Worm (Caenorhabditis elegans): ENCODE results near the gene Y38A10A.2.

Gene Y38A10A.2

DNA sequence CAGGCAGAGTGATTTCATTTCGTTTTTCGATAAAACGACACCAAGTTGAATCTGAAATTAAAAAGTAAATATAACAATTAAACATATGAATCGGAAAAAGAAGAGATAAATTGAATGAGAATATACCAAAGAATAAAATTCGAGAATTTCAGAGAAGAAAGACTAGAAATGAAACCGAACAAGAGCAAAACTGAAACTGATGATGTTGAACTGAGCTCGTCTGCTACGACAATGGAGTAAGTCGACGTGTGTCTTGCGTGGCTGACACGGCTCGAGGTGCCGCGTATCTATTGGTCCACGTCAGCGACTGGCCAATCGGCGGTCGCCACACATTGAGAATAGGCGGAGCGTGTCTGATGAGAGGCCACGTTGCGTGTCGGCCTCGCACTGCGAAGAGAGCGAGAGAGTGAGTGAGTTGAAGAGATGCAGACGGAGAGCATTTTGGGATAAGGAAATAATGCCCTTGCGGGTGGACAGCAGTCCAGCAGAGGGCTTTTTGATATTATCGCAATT lies 37.3 kb upstream of the Y38A10A.2 start, which contains the start of gene crt-1 (continued):
- no peak for TF ChIP-seq pag-3 (tag; optimal IDR thresholded peaks at IDR 0.05; ENCODE audit: borderline replicate concordance, insufficient read depth)
- TF ChIP-seq ceh-63 (GFP tag; optimal IDR thresholded peaks at IDR 0.05) = no peak
- peak; percentile 63 for TF ChIP-seq C04F5.9 (tag; optimal IDR thresholded peaks at IDR 0.05)
- TF ChIP-seq fkh-4 (tag; optimal IDR thresholded peaks at IDR 0.05; ENCODE audit: borderline replicate concordance) = peak; percentile 66
- TF ChIP-seq elt-2 (tag; optimal IDR thresholded peaks at IDR 0.05) = peak; percentile 93
- no peak for TF ChIP-seq hlh-17 (GFP tag; optimal IDR thresholded peaks at IDR 0.05; ENCODE audit: borderline replicate concordance)
- TF ChIP-seq rnt-1 (tag; optimal IDR thresholded peaks at IDR 0.05) = peak; percentile 94
- no peak for TF ChIP-seq pqm-1 (tag; optimal IDR thresholded peaks at IDR 0.05)
- TF ChIP-seq ztf-4 (tag; optimal IDR thresholded peaks at IDR 0.05) = peak; percentile 42
- peak; percentile 97 for TF ChIP-seq nhr-20 (tag; optimal IDR thresholded peaks at IDR 0.05)
- peak; percentile 60 to 96 for TF ChIP-seq mdl-1 (tag; optimal IDR thresholded peaks at IDR 0.05)
- TF ChIP-seq nhr-12 (tag; optimal IDR thresholded peaks at IDR 0.05) = no peak
- no peak for TF ChIP-seq ets-5 (GFP tag; IDR thresholded peaks at IDR 0.05)
- TF ChIP-seq sup-37 (GFP tag; optimal IDR thresholded peaks at IDR 0.05) = peak; percentile 95
- peak in 1 of 2 experiments; percentile 93 for TF ChIP-seq ztf-11 (tag; optimal IDR thresholded peaks at IDR 0.05)
- peak; percentile 94 for TF ChIP-seq nhr-90 (tag; optimal IDR thresholded peaks at IDR 0.05; ENCODE audit: poor library complexity)
- peak; percentile 76 to 92 (median 89) for TF ChIP-seq ceh-82 (tag; optimal IDR thresholded peaks at IDR 0.05)
- peak; percentile 72 for TF ChIP-seq fos-1 (tag; optimal IDR thresholded peaks at IDR 0.05)
- peak; percentile 74 for TF ChIP-seq fkh-10 (GFP tag; optimal IDR thresholded peaks at IDR 0.05)
- peak; percentile 79 for TF ChIP-seq C16A3.4 (tag; optimal IDR thresholded peaks at IDR 0.05)
- peak; percentile 80 for TF ChIP-seq irx-1 (tag; optimal IDR thresholded peaks at IDR 0.05)
- TF ChIP-seq lin-35 (GFP tag; optimal IDR thresholded peaks at IDR 0.05) = peak; percentile 88
- TF ChIP-seq tbx-2 (tag; optimal IDR thresholded peaks at IDR 0.05) = peak; percentile 96
- no peak for TF ChIP-seq unc-30 (tag; optimal IDR thresholded peaks at IDR 0.05)
- TF ChIP-seq unc-98 (GFP tag; IDR thresholded peaks at IDR 0.05) = no peak
- TF ChIP-seq sox-4 (tag; optimal IDR thresholded peaks at IDR 0.05) = peak; percentile 80
- TF ChIP-seq lin-13 (GFP tag; optimal IDR thresholded peaks at IDR 0.05) = peak; percentile 95
- TF ChIP-seq lin-15B (tag; optimal IDR thresholded peaks at IDR 0.05) = peak; percentile 89
- no peak for TF ChIP-seq hlh-4 (tag; optimal IDR thresholded peaks at IDR 0.05)
- TF ChIP-seq swsn-7 (tag; optimal IDR thresholded peaks at IDR 0.05) = peak; percentile 96

DNA sequence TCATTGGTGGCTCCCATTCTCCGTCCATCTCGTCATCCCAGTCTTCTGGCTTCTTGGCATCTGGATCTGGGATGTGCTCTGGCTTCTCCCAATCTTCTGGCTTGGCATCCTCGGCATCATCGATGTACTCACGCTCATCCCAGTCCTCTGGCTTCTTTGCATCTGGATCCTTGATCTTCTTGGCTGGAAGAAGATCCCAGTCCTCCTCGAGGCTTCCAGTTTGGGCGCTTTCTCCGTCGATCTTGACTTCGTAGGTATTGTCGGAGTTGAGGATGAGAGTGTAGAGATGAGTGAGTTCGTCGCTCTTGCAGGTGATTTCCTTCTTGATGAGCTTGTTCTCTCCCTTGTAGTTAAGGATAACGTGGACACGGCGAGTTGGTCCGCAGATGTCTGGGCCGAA lies 36.4 kb upstream of the Y38A10A.2 start:
- TF ChIP-seq alr-1 (tag; optimal IDR thresholded peaks at IDR 0.05; ENCODE audit: borderline replicate concordance) (peak; percentile 60), aly-2 (tag; optimal IDR thresholded peaks at IDR 0.05) (no peak), nhr-90 (tag; optimal IDR thresholded peaks at IDR 0.05; ENCODE audit: poor library complexity) (no peak), unc-86 (tag; optimal IDR thresholded peaks at IDR 0.05) (no peak), zip-4 (GFP tag; optimal IDR thresholded peaks at IDR 0.05) (no peak), nhr-71 (tag; optimal IDR thresholded peaks at IDR 0.05) (no peak), ztf-11 (tag; optimal IDR thresholded peaks at IDR 0.05) (no peak), lsy-2 (tag; optimal IDR thresholded peaks at IDR 0.05) (no peak), rnt-1 (tag; optimal IDR thresholded peaks at IDR 0.05) (peak; percentile 27), ztf-4 (tag; optimal IDR thresholded peaks at IDR 0.05) (no peak), F16B12.6 (tag; optimal IDR thresholded peaks at IDR 0.05) (no peak), efl-1 (optimal IDR thresholded peaks at IDR 0.05) (no peak), efl-1 (GFP tag; optimal IDR thresholded peaks at IDR 0.05 in 1 of 2) (peak in 1 of 2 experiments; percentile 78), nhr-84 (tag; optimal IDR thresholded peaks at IDR 0.05) (no peak), elt-2 (tag; optimal IDR thresholded peaks at IDR 0.05) (no peak), swsn-7 (tag; optimal IDR thresholded peaks at IDR 0.05) (no peak), nhr-28 (tag; optimal IDR thresholded peaks at IDR 0.05) (no peak), sup-37 (GFP tag; optimal IDR thresholded peaks at IDR 0.05) (no peak), pag-3 (tag; optimal IDR thresholded peaks at IDR 0.05; ENCODE audit: borderline replicate concordance, insufficient read depth) (no peak), nhr-76 (tag; optimal IDR thresholded peaks at IDR 0.05) (no peak), hlh-17 (GFP tag; optimal IDR thresholded peaks at IDR 0.05; ENCODE audit: borderline replicate concordance) (no peak), sox-4 (tag; optimal IDR thresholded peaks at IDR 0.05) (no peak), sptf-1 (tag; optimal IDR thresholded peaks at IDR 0.05) (no peak), nhr-85 (tag) (peak; percentile 35), elt-3 (tag; optimal IDR thresholded peaks at IDR 0.05) (no peak), ceh-63 (GFP tag; optimal IDR thresholded peaks at IDR 0.05) (no peak), ceh-82 (tag; optimal IDR thresholded peaks at IDR 0.05) (no peak), unc-98 (GFP tag; IDR thresholded peaks at IDR 0.05) (no peak), jun-1 (tag; optimal IDR thresholded peaks at IDR 0.05) (no peak), aha-1 (tag; optimal IDR thresholded peaks at IDR 0.05) (no peak), ets-5 (GFP tag; IDR thresholded peaks at IDR 0.05) (0 out of 2 replicates have a peak, but pooled peaks have one; percentile 58), dpl-1 (GFP tag; optimal IDR thresholded peaks at IDR 0.05) (no peak), mep-1 (tag; optimal IDR thresholded peaks at IDR 0.05) (no peak), isw-1 (GFP tag; IDR thresholded peaks at IDR 0.05) (no peak)

Measured in whole organism, L1 larva.